Worm (Caenorhabditis elegans) whole organism, midembryonic: ENCODE measurements around the gene C12D8.20.

Experiments
- cog-1 ChIP-seq: sonication (generic microtip); optimal IDR thresholded peaks from 2 replicates; lab custom pipeline; 2016; ENCODE audit warnings: missing genetic modification characterization, missing compliant biosample characterization
- flt-1 ChIP-seq: fragments of 200-800 bp; sonication (Bioruptor generic); IDR thresholded peaks from 2 replicates; pipeline ENCODE4 v1.3.6; 2022; ENCODE audit warnings: missing genetic modification characterization, missing compliant biosample characterization
- klf-2 ChIP-seq: fragments of 200-800 bp; sonication (Bioruptor generic); conservative IDR thresholded peaks from 2 replicates; pipeline ENCODE4 v1.3.6; 2022; ENCODE audit warnings: missing genetic modification reagents, missing genetic modification characterization, missing compliant biosample characterization
- tab-1 ChIP-seq: fragments of 200-800 bp; sonication (Bioruptor generic); IDR thresholded peaks from 2 replicates; pipeline ENCODE4 v1.3.6; 2022; ENCODE audit warnings: missing genetic modification characterization, missing compliant biosample characterization

ce11 chrV:10183810-10184209 lies 38.3 kb upstream of the C12D8.20 start:
- TF ChIP-seq klf-2 (GFP tag; lab: Robert Waterston, UW), result no peak
- TF ChIP-seq flt-1 (GFP tag; lab: Robert Waterston, UW), result no peak
- no peak for TF ChIP-seq cog-1
- no peak for TF ChIP-seq tab-1 (GFP tag; lab: Robert Waterston, UW)
